Worm (Caenorhabditis elegans): ENCODE measurements around the gene clec-138.

DNA sequence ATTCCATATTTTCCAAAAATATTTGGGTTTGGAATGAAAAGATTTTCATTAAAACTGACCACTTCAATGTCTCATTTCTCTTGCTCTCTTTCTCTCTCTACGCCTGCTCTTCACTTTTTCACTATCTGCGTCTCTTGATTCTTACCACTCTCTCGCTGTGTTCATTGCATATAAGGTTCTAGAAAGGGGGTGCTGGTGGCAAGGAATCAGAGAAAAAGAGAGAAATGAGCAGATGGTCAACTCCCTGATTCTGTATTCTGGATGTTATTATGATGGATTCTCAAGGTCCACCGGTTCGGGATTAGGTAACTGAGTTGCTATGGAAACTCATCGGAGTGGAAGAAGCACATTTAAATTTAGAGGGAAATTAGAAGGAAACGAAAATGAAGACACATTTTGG, 21.1 kb upstream of the clec-138 start:
- TF ChIP-seq lsy-2 (tag; optimal IDR thresholded peaks at IDR 0.05) (no peak), unc-98 (GFP tag; IDR thresholded peaks at IDR 0.05) (no peak), hpl-2 (GFP tag; optimal IDR thresholded peaks at IDR 0.05) (no peak), elt-3 (tag; optimal IDR thresholded peaks at IDR 0.05) (no peak), lir-3 (tag; optimal IDR thresholded peaks at IDR 0.05; ENCODE audit: poor library complexity) (no peak)
